Worm (Caenorhabditis elegans) whole organism, young adult: ENCODE data around the gene Y57E12B.4.

Source experiments
- B0035.1 ChIP-seq: sonication (generic microtip); optimal IDR thresholded peaks from 2 replicates; lab custom pipeline; 2016; ENCODE audit warnings: missing genetic modification characterization, mild to moderate bottlenecking, missing compliant biosample characterization, missing genotype, missing genetic modification reagents
- B0261.1 ChIP-seq: sonication (generic microtip); optimal IDR thresholded peaks from 2 replicates; lab custom pipeline; 2016; ENCODE audit warnings: mild to moderate bottlenecking, missing genetic modification characterization, moderate library complexity, missing compliant biosample characterization
- B0336.3 ChIP-seq: fragments of 200-800 bp; sonication (Bioruptor generic); IDR thresholded peaks from 2 replicates; pipeline ENCODE4 v1.3.6; 2022; ENCODE audit warnings: missing genetic modification characterization, missing compliant biosample characterization
- F23B12.7 ChIP-seq: sonication (generic microtip); optimal IDR thresholded peaks from 2 replicates; lab custom pipeline; 2017; ENCODE audit warnings: missing genetic modification characterization, mild to moderate bottlenecking, missing compliant biosample characterization, antibody characterized with exemption, moderate library complexity; ENCODE audit not compliant: insufficient read depth
- F33H1.4 ChIP-seq: fragments of 200-800 bp; sonication (Bioruptor generic); IDR thresholded peaks from 2 replicates; pipeline ENCODE4 v1.3.6; 2022; ENCODE audit warnings: missing genetic modification reagents, missing genetic modification characterization, missing compliant biosample characterization
- F49E8.2 ChIP-seq: sonication (generic microtip); optimal IDR thresholded peaks from 3 replicates; lab custom pipeline; 2017; ENCODE audit warnings: missing genetic modification characterization, mild to moderate bottlenecking, missing compliant biosample characterization, antibody characterized with exemption, moderate library complexity; ENCODE audit not compliant: insufficient read depth
- F55B11.4 ChIP-seq: sonication (generic microtip); optimal IDR thresholded peaks from 2 replicates; lab custom pipeline; 2016; ENCODE audit warnings: missing compliant biosample characterization, missing genetic modification characterization, borderline replicate concordance; ENCODE audit not compliant: insufficient read depth
- F57C9.4 ChIP-seq: sonication (generic microtip); optimal IDR thresholded peaks from 2 replicates; lab custom pipeline; 2017; ENCODE audit warnings: mild to moderate bottlenecking, missing genetic modification characterization, missing compliant biosample characterization
- attf-3 ChIP-seq: fragments of 200-800 bp; sonication (Bioruptor generic); conservative IDR thresholded peaks from 2 replicates; pipeline ENCODE4 v1.3.6; 2022; ENCODE audit warnings: missing genetic modification reagents, missing genetic modification characterization, missing compliant biosample characterization
- attf-6 ChIP-seq: fragments of 200-800 bp; sonication (Bioruptor generic); IDR thresholded peaks from 2 replicates; pipeline ENCODE4 v1.3.6; 2022; ENCODE audit warnings: missing genetic modification reagents, missing genetic modification characterization, missing compliant biosample characterization
- ccch-3 ChIP-seq: fragments of 200-800 bp; sonication (Bioruptor generic); optimal IDR thresholded peaks from 2 replicates; lab custom pipeline; 2018; ENCODE audit warnings: mild to moderate bottlenecking, missing genetic modification characterization, missing compliant biosample characterization
- die-1 ChIP-seq: sonication (generic microtip); optimal IDR thresholded peaks from 2 replicates; lab custom pipeline; 2016; ENCODE audit warnings: missing genotype, mild to moderate bottlenecking, missing genetic modification characterization, missing compliant biosample characterization
- dox-1 ChIP-seq: fragments of 200-800 bp; sonication (Bioruptor generic); IDR thresholded peaks from 2 replicates; pipeline ENCODE4 v1.3.6; 2022; ENCODE audit warnings: missing genetic modification reagents, missing genetic modification characterization, missing compliant biosample characterization
- dpff-1 ChIP-seq: sonication (generic microtip); optimal IDR thresholded peaks from 2 replicates; lab custom pipeline; 2017; ENCODE audit warnings: mild to moderate bottlenecking, missing genetic modification characterization, missing compliant biosample characterization
- efl-1 ChIP-seq: fragments of 150-350 bp; optimal IDR thresholded peaks from 2 replicates; lab custom pipeline; 2014; ENCODE audit warnings: missing biosample characterization, missing genetic modification reagents, missing genetic modification characterization
- egl-44 ChIP-seq: fragments of 200-800 bp; sonication (Bioruptor generic); IDR thresholded peaks from 2 replicates; pipeline ENCODE4 v1.3.6; 2022; ENCODE audit warnings: missing genetic modification reagents, missing genetic modification characterization, missing compliant biosample characterization
- egrh-3 ChIP-seq: fragments of 200-800 bp; sonication (Bioruptor generic); IDR thresholded peaks from 2 replicates; pipeline ENCODE4 v1.3.6; 2022; ENCODE audit warnings: missing genetic modification reagents, missing genetic modification characterization, missing compliant biosample characterization
- ekl-4 ChIP-seq: fragments of 200-800 bp; sonication (Bioruptor generic); IDR thresholded peaks from 2 replicates; pipeline ENCODE4 v1.3.6; 2022; ENCODE audit warnings: missing genetic modification reagents, missing genetic modification characterization, missing compliant biosample characterization
- fkh-3 ChIP-seq: sonication (generic microtip); optimal IDR thresholded peaks from 2 replicates; lab custom pipeline; 2016; ENCODE audit warnings: mild to moderate bottlenecking, missing genetic modification characterization, missing compliant biosample characterization
- him-1 ChIP-seq: sonication (generic microtip); optimal IDR thresholded peaks from 2 replicates; lab custom pipeline; 2016; ENCODE audit warnings: missing genotype, missing genetic modification reagents, missing genetic modification characterization, missing compliant biosample characterization
- hlh-12 ChIP-seq: sonication (generic microtip); optimal IDR thresholded peaks from 2 replicates; lab custom pipeline; 2016; ENCODE audit warnings: missing genetic modification characterization, missing compliant biosample characterization
- hmg-1.2 ChIP-seq: fragments of 200-800 bp; sonication (Bioruptor generic); IDR thresholded peaks from 2 replicates; pipeline ENCODE4 v1.3.6; 2022; ENCODE audit warnings: missing genetic modification reagents, missing genetic modification characterization, missing compliant biosample characterization
- hmg-20 ChIP-seq: fragments of 200-800 bp; sonication (Bioruptor generic); IDR thresholded peaks from 2 replicates; pipeline ENCODE4 v1.3.6; 2022; ENCODE audit warnings: missing genetic modification reagents, missing genetic modification characterization, missing compliant biosample characterization
- hrde-1 ChIP-seq: sonication (generic microtip); optimal IDR thresholded peaks from 2 replicates; lab custom pipeline; 2016; ENCODE audit warnings: missing genetic modification characterization, mild to moderate bottlenecking, missing compliant biosample characterization, moderate library complexity, missing genotype, missing genetic modification reagents, borderline replicate concordance
- let-526 ChIP-seq: fragments of 200-800 bp; sonication (Bioruptor generic); IDR thresholded peaks from 2 replicates; pipeline ENCODE4 v1.3.6; 2022; ENCODE audit warnings: missing genetic modification reagents, missing genetic modification characterization, missing compliant biosample characterization
- lin-35 ChIP-seq, 3 experiments: fragments of 150-350 bp in 2 of 3; sonication (generic microtip) in 1 of 3; optimal IDR thresholded peaks; 2 replicates each; lab custom pipeline; 2014 to 2018; ENCODE audit warnings: missing biosample characterization in 3 of 3, missing genetic modification characterization in 3 of 3, missing genetic modification reagents in 3 of 3
- lin-54 ChIP-seq: fragments of 200-800 bp; sonication (Bioruptor generic); optimal IDR thresholded peaks from 2 replicates; lab custom pipeline; 2018; ENCODE audit warnings: mild to moderate bottlenecking, missing genetic modification characterization, missing compliant biosample characterization
- lsl-1 ChIP-seq: fragments of 200-800 bp; sonication (Bioruptor generic); optimal IDR thresholded peaks from 2 replicates; lab custom pipeline; 2018; ENCODE audit warnings: mild to moderate bottlenecking, missing genetic modification characterization, moderate library complexity, missing compliant biosample characterization
- madf-8 ChIP-seq: fragments of 200-800 bp; sonication (Bioruptor generic); conservative IDR thresholded peaks from 2 replicates; pipeline ENCODE4 v1.3.6; 2022; ENCODE audit warnings: missing genetic modification reagents, missing genetic modification characterization, missing compliant biosample characterization
- mcd-1 ChIP-seq: fragments of 200-800 bp; sonication (Bioruptor generic); IDR thresholded peaks from 2 replicates; pipeline ENCODE4 v1.3.6; 2022; ENCODE audit warnings: missing genetic modification reagents, missing genetic modification characterization, missing compliant biosample characterization
- mxl-1 ChIP-seq: sonication (generic microtip); optimal IDR thresholded peaks from 2 replicates; lab custom pipeline; 2016; ENCODE audit warnings: missing genetic modification characterization, missing compliant biosample characterization
- nhr-179 ChIP-seq: sonication (generic microtip); optimal IDR thresholded peaks from 2 replicates; lab custom pipeline; 2016; ENCODE audit warnings: mild to moderate bottlenecking, missing genetic modification characterization, missing compliant biosample characterization
- nhr-80 ChIP-seq: sonication (generic microtip); optimal IDR thresholded peaks from 2 replicates; lab custom pipeline; 2016; ENCODE audit warnings: missing genetic modification characterization, missing compliant biosample characterization
- rec-8 ChIP-seq, 2 experiments: sonication (generic microtip); optimal IDR thresholded peaks; 2 replicates each; lab custom pipeline; 2016; ENCODE audit warnings: mild to moderate bottlenecking in 2 of 2, missing genetic modification characterization in 2 of 2, missing genetic modification reagents in 2 of 2, missing genotype in 2 of 2, missing biosample characterization in 1 of 2, missing compliant biosample characterization in 1 of 2, moderate library complexity in 1 of 2
- snpc-3.4 ChIP-seq: sonication (generic microtip); optimal IDR thresholded peaks from 2 replicates; lab custom pipeline; 2017; ENCODE audit warnings: missing genetic modification characterization, mild to moderate bottlenecking, missing compliant biosample characterization, antibody characterized with exemption, moderate library complexity, missing genotype, missing genetic modification reagents
- somi-1 ChIP-seq: fragments of 200-800 bp; sonication (Bioruptor generic); optimal IDR thresholded peaks from 2 replicates; lab custom pipeline; 2018; ENCODE audit warnings: mild to moderate bottlenecking, missing genetic modification characterization, missing compliant biosample characterization
- tlf-1 ChIP-seq: fragments of 200-800 bp; sonication (Bioruptor generic); optimal IDR thresholded peaks from 2 replicates; lab custom pipeline; 2018; ENCODE audit warnings: mild to moderate bottlenecking, missing genetic modification characterization, missing compliant biosample characterization
- unc-130 ChIP-seq: sonication (generic microtip); optimal IDR thresholded peaks from 2 replicates; lab custom pipeline; 2016; ENCODE audit warnings: missing genetic modification reagents, missing genetic modification characterization, missing compliant biosample characterization
- zim-3 ChIP-seq: sonication (generic microtip); optimal IDR thresholded peaks from 2 replicates; lab custom pipeline; 2017; ENCODE audit warnings: mild to moderate bottlenecking, missing genetic modification characterization, moderate library complexity, missing compliant biosample characterization
- ztf-3 ChIP-seq: fragments of 200-800 bp; sonication (Bioruptor generic); optimal IDR thresholded peaks from 2 replicates; lab custom pipeline; 2018; ENCODE audit warnings: mild to moderate bottlenecking, missing genetic modification characterization, missing compliant biosample characterization

Y57E12B.4 gene

DNA sequence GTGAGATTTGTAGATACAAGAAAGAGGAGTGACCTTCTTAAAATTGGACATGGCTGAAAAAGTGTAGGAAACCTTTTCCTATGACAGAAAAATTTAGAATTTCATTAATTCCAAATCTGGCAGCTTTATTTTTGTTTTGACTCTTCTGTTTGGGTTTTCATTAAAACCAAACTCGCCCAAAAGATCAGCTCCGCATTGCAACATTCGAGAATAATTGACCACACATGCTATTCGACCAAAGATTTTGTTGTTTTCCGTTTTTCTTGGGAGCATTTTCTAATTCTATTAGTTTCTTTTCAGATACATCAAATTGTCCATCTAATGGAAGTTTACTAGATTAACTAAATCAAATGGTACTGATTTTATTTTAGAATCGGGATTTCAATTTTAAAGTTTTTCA is 8.9 kb upstream of the Y57E12B.4 start, which contains the start of gene mec-1:
Gene mec-1 (plus strand): TSS at position 301 of the 400 bp plus-strand sequence.
- TF ChIP-seq snpc-3.4 (tag; lab: Kevin White, UChicago), result no peak
- TF ChIP-seq let-526 (GFP tag; lab: Robert Waterston, UW), result no peak
- no peak for TF ChIP-seq ccch-3 (GFP tag; lab: Kevin White, UChicago)
- TF ChIP-seq fkh-3 (tag; lab: Kevin White, UChicago), result no peak
- no peak for TF ChIP-seq him-1
- TF ChIP-seq tlf-1 (GFP tag; lab: Kevin White, UChicago), result no peak
- TF ChIP-seq mxl-1 (tag; lab: Kevin White, UChicago), result no peak
- no peak for TF ChIP-seq F55B11.4 (tag; lab: Kevin White, UChicago)
- no peak for TF ChIP-seq hmg-20 (GFP tag; lab: Robert Waterston, UW)
- TF ChIP-seq egrh-3 (GFP tag; lab: Robert Waterston, UW), result no peak
- TF ChIP-seq B0035.1 (tag; lab: Kevin White, UChicago), result no peak
- no peak for TF ChIP-seq B0336.3
- TF ChIP-seq mcd-1 (GFP tag; lab: Robert Waterston, UW), result no peak
- TF ChIP-seq efl-1 (GFP tag; lab: Kevin White, UChicago), result no peak
- no peak for TF ChIP-seq die-1 (tag; lab: Kevin White, UChicago)

DNA sequence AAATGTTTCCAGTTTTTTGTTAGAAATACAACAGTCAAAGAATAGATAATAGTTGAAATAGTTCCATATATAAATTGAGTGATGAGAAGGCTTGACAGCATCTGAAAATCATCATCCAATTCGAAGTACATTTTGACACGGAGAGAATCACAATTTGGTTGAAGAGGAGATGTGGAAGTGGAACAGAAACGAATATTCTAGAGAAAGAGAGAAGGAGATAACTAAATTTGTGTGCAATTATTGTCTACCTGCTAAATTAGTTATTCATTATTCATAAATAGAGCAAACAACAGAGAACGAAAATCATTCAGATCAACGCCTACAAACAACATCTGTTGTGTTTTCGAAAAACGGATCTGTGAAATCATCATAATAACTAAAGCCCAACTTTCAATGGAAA is 6.5 kb upstream of the Y57E12B.4 start, which contains the start of gene srg-31:
Gene srg-31 (minus strand): TSS at position 101 of the 400 bp plus-strand sequence.
- TF ChIP-seq attf-6 (GFP tag; lab: Robert Waterston, UW) (no peak), F33H1.4 (GFP tag; lab: Robert Waterston, UW) (no peak), let-526 (GFP tag; lab: Robert Waterston, UW) (no peak), hlh-12 (tag; lab: Kevin White, UChicago) (no peak), ztf-3 (GFP tag; lab: Kevin White, UChicago) (no peak), F23B12.7 (tag; lab: Kevin White, UChicago) (no peak), B0261.1 (tag; lab: Kevin White, UChicago) (no peak), somi-1 (no peak), lin-54 (GFP tag; lab: Kevin White, UChicago) (no peak), lsl-1 (GFP tag; lab: Kevin White, UChicago) (no peak)

DNA sequence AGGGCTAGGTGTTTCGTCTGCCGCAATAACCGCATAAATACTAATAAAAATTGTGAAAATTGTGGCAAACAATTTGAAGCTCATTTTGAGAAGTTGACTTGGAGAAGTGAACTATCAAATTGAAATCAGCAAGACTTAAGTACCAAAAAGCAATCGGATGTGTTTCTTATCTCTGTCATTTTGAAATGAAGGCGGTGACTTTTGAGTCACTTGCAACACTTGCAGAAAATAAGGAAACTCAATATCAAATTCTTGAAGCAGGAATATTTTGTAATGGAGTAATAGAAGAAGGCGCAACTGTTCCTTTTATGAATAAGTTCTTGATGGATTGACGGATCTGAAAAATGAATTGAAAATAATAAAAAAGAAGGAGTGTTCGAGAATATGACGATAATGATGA is 4.0 kb upstream of the Y57E12B.4 start, which contains the start of gene T07H8.11:
Gene T07H8.11 (minus strand): TSS at position 101 of the 400 bp plus-strand sequence.
- no peak for TF ChIP-seq lin-35 (GFP tag; optimal IDR thresholded peaks at IDR 0.05; lab: Kevin White, UChicago)
- TF ChIP-seq rec-8 (tag; optimal IDR thresholded peaks at IDR 0.05; lab: Kevin White, UChicago), result no peak
- no peak for TF ChIP-seq ekl-4 (GFP tag; lab: Robert Waterston, UW)
- no peak for TF ChIP-seq unc-130 (GFP tag; lab: Kevin White, UChicago)
- TF ChIP-seq zim-3 (tag; lab: Kevin White, UChicago), result no peak
- TF ChIP-seq dpff-1, result no peak
- no peak for TF ChIP-seq nhr-179 (tag; lab: Kevin White, UChicago)
- no peak for TF ChIP-seq hmg-1.2 (GFP tag; lab: Robert Waterston, UW)
- no peak for TF ChIP-seq hrde-1 (tag; lab: Kevin White, UChicago)
- no peak for TF ChIP-seq F49E8.2 (tag; lab: Kevin White, UChicago)
- no peak for TF ChIP-seq attf-3 (GFP tag; lab: Robert Waterston, UW)
- TF ChIP-seq him-1, result no peak
- TF ChIP-seq attf-6 (GFP tag; lab: Robert Waterston, UW), result no peak
- TF ChIP-seq egl-44 (GFP tag; lab: Robert Waterston, UW), result no peak
- TF ChIP-seq dox-1 (GFP tag; lab: Robert Waterston, UW), result no peak
- no peak for TF ChIP-seq F57C9.4 (tag; lab: Kevin White, UChicago)
- TF ChIP-seq madf-8, result no peak
- no peak for TF ChIP-seq nhr-80 (tag; lab: Kevin White, UChicago)
